Fruit fly (Drosophila melanogaster) whole organism, embryonic: Measurements from ENCODE around the gene tj.

ENCODE experiments used
- Abd-B ChIP-seq: fragments of 200-800 bp; sonication (Bioruptor generic); optimal IDR thresholded peaks from 2 replicates; lab custom pipeline; 2018; ENCODE audit warnings: missing biosample characterization, mild to moderate bottlenecking, missing genetic modification characterization, moderate library complexity
- Aef1 ChIP-seq: fragments of 200-800 bp; sonication (Bioruptor generic); IDR thresholded peaks from 3 replicates; pipeline ENCODE4 v1.3.6; 2022; ENCODE audit warnings: missing biosample characterization, missing genetic modification characterization
- Bgb ChIP-seq: fragments of 200-800 bp; sonication (Bioruptor generic); IDR thresholded peaks from 2 replicates; pipeline ENCODE4 v1.3.6; 2022; ENCODE audit warnings: missing biosample characterization, missing genetic modification characterization; ENCODE audit not compliant: partially characterized antibody
- C15 ChIP-seq: fragments of 200-800 bp; sonication (Bioruptor generic); IDR thresholded peaks from 3 replicates; pipeline ENCODE4 v1.3.6; 2022; ENCODE audit warnings: missing biosample characterization, missing genetic modification characterization
- CG10366 ChIP-seq: fragments of 200-800 bp; sonication (Bioruptor generic); IDR thresholded peaks from 2 replicates; pipeline ENCODE4 v1.3.6; 2022; ENCODE audit warnings: missing biosample characterization, missing genetic modification characterization
- CG11398 ChIP-seq: fragments of 200-800 bp; sonication (Bioruptor generic); optimal IDR thresholded peaks from 2 replicates; lab custom pipeline; 2016; ENCODE audit warnings: missing biosample characterization, missing genetic modification characterization
- CG11504 ChIP-seq: fragments of 200-800 bp; sonication (Bioruptor generic); optimal IDR thresholded peaks from 3 replicates; lab custom pipeline; 2019; ENCODE audit warnings: missing biosample characterization, mild to moderate bottlenecking, missing genetic modification characterization, moderate library complexity
- CG1233 ChIP-seq: fragments of 200-800 bp; sonication (Bioruptor generic); optimal IDR thresholded peaks from 4 replicates; lab custom pipeline; 2018; ENCODE audit warnings: missing biosample characterization, mild to moderate bottlenecking, missing genetic modification characterization
- CG14965 ChIP-seq: fragments of 200-800 bp; sonication (Bioruptor generic); optimal IDR thresholded peaks from 2 replicates; lab custom pipeline; 2016; ENCODE audit warnings: missing biosample characterization, missing genetic modification characterization, borderline replicate concordance
- CG15073 ChIP-seq: fragments of 200-800 bp; sonication (Bioruptor generic); optimal IDR thresholded peaks from 2 replicates; lab custom pipeline; 2016; ENCODE audit warnings: missing biosample characterization, missing genetic modification characterization
- CG17361 ChIP-seq: fragments of 200-800 bp; sonication (Bioruptor generic); IDR thresholded peaks from 3 replicates; pipeline ENCODE4 v1.3.6; 2022; ENCODE audit warnings: missing biosample characterization, missing genetic modification characterization
- CG18599 ChIP-seq: fragments of 200-800 bp; sonication (Bioruptor generic); optimal IDR thresholded peaks from 3 replicates; lab custom pipeline; 2017; ENCODE audit warnings: missing biosample characterization, missing genetic modification characterization, mild to moderate bottlenecking, moderate library complexity, missing genetic modification reagents
- CG2120 ChIP-seq: fragments of 200-800 bp; sonication (Bioruptor generic); optimal IDR thresholded peaks from 3 replicates; lab custom pipeline; 2016; ENCODE audit warnings: missing biosample characterization, missing genetic modification characterization
- CG3407 ChIP-seq: fragments of 200-800 bp; sonication (Bioruptor generic); optimal IDR thresholded peaks from 2 replicates; lab custom pipeline; 2018; ENCODE audit warnings: missing biosample characterization, mild to moderate bottlenecking, missing genetic modification characterization
- CG4282 ChIP-seq: fragments of 200-800 bp; sonication (Bioruptor generic); optimal IDR thresholded peaks from 2 replicates; lab custom pipeline; 2016; ENCODE audit warnings: missing biosample characterization, missing genetic modification characterization
- CG4820 ChIP-seq: fragments of 200-800 bp; sonication (Bioruptor generic); optimal IDR thresholded peaks from 3 replicates; lab custom pipeline; 2016; ENCODE audit warnings: missing biosample characterization, missing genetic modification characterization
- CG6254 ChIP-seq: fragments of 200-800 bp; sonication (Bioruptor generic); optimal IDR thresholded peaks from 3 replicates; lab custom pipeline; 2017; ENCODE audit warnings: mild to moderate bottlenecking, missing biosample characterization, missing genetic modification reagents, missing genetic modification characterization
- CG6272 ChIP-seq: fragments of 200-800 bp; sonication (Bioruptor generic); IDR thresholded peaks from 2 replicates; pipeline ENCODE4 v1.3.6; 2022; ENCODE audit warnings: missing biosample characterization, missing genetic modification characterization
- CG6654 ChIP-seq: fragments of 200-800 bp; sonication (Bioruptor generic); optimal IDR thresholded peaks from 2 replicates; lab custom pipeline; 2017; ENCODE audit warnings: missing biosample characterization, mild to moderate bottlenecking, missing genetic modification characterization
- CG6765 ChIP-seq: fragments of 200-800 bp; sonication (Bioruptor generic); optimal IDR thresholded peaks from 3 replicates; lab custom pipeline; 2017; ENCODE audit warnings: missing biosample characterization, mild to moderate bottlenecking, missing genetic modification characterization
- CG7745 ChIP-seq: fragments of 200-800 bp; sonication (Bioruptor generic); optimal IDR thresholded peaks from 2 replicates; lab custom pipeline; 2018; ENCODE audit warnings: missing biosample characterization, mild to moderate bottlenecking, missing genetic modification characterization, moderate library complexity
- CG8290 ChIP-seq, 3 experiments: fragments of 200-800 bp; sonication (Bioruptor generic); optimal IDR thresholded peaks; 2 replicates each; lab custom pipeline; 2016 to 2019; ENCODE audit warnings: missing biosample characterization in 3 of 3, missing genetic modification characterization in 3 of 3, mild to moderate bottlenecking in 2 of 3, moderate library complexity in 1 of 3
- CG9609 ChIP-seq: fragments of 200-800 bp; sonication (Bioruptor generic); optimal IDR thresholded peaks from 3 replicates; lab custom pipeline; 2016; ENCODE audit warnings: missing biosample characterization, missing genetic modification characterization
- CG9817 ChIP-seq: fragments of 200-800 bp; sonication (Bioruptor generic); optimal IDR thresholded peaks from 2 replicates; lab custom pipeline; 2018; ENCODE audit warnings: missing biosample characterization, mild to moderate bottlenecking, missing genetic modification characterization, moderate library complexity
- CHES-1-like ChIP-seq: fragments of 200-800 bp; sonication (Bioruptor generic); optimal IDR thresholded peaks from 2 replicates; lab custom pipeline; 2016; ENCODE audit warnings: missing biosample characterization, missing genetic modification characterization
- Dip2 ChIP-seq: fragments of 200-800 bp; sonication (Bioruptor generic); IDR thresholded peaks from 2 replicates; pipeline ENCODE4 v1.3.6; 2022; ENCODE audit warnings: missing biosample characterization, missing genetic modification characterization
- Doc2 ChIP-seq: fragments of 200-800 bp; sonication (Bioruptor generic); IDR thresholded peaks from 2 replicates; pipeline ENCODE4 v1.3.6; 2022; ENCODE audit warnings: missing biosample characterization, missing genetic modification characterization
- Dp ChIP-seq: fragments of 200-800 bp; sonication (Bioruptor generic); optimal IDR thresholded peaks from 2 replicates; lab custom pipeline; 2018; ENCODE audit warnings: missing biosample characterization, mild to moderate bottlenecking, missing genetic modification characterization, moderate library complexity
- Ets65A ChIP-seq: fragments of 200-800 bp; sonication (Bioruptor generic); peaks from one replicate; lab custom pipeline; 2016; ENCODE audit warnings: missing biosample characterization, missing genetic modification characterization
- MESR4 ChIP-seq: fragments of 200-800 bp; sonication (Bioruptor generic); optimal IDR thresholded peaks from 2 replicates; lab custom pipeline; 2018; ENCODE audit warnings: missing biosample characterization, mild to moderate bottlenecking, missing genetic modification characterization, moderate library complexity
- Myb ChIP-seq: fragments of 200-800 bp; sonication (Bioruptor generic); optimal IDR thresholded peaks from 2 replicates; lab custom pipeline; 2016; ENCODE audit warnings: missing biosample characterization, missing genetic modification characterization
- Nf-YA ChIP-seq: fragments of 200-800 bp; sonication (Bioruptor generic); IDR thresholded peaks from 2 replicates; pipeline ENCODE4 v1.3.6; 2022; ENCODE audit warnings: missing biosample characterization, missing genetic modification characterization
- Side ChIP-seq: fragments of 200-800 bp; sonication (Bioruptor generic); optimal IDR thresholded peaks from 2 replicates; lab custom pipeline; 2016; ENCODE audit warnings: missing biosample characterization, missing genetic modification characterization
- Tbp ChIP-seq: fragments of >200 bp; optimal IDR thresholded peaks from 2 replicates; lab custom pipeline; 2018; ENCODE audit warnings: missing biosample characterization, missing genetic modification characterization
- Vsx1 ChIP-seq: fragments of 200-800 bp; sonication (Bioruptor generic); optimal IDR thresholded peaks from 2 replicates; lab custom pipeline; 2017; ENCODE audit warnings: missing biosample characterization, mild to moderate bottlenecking, missing genetic modification characterization, missing genetic modification reagents
- ac ChIP-seq: fragments of 200-800 bp; sonication (Bioruptor generic); optimal IDR thresholded peaks from 3 replicates; lab custom pipeline; 2017; ENCODE audit warnings: missing biosample characterization, mild to moderate bottlenecking, missing genetic modification characterization
- ap ChIP-seq: fragments of 200-800 bp; sonication (Bioruptor generic); IDR thresholded peaks from 2 replicates; pipeline ENCODE4 v1.3.6; 2022; ENCODE audit warnings: missing biosample characterization, missing genetic modification characterization
- cad ChIP-seq: fragments of >200 bp; optimal IDR thresholded peaks from 2 replicates; lab custom pipeline; 2017; ENCODE audit warnings: missing biosample characterization, missing genetic modification characterization
- crol ChIP-seq: fragments of 200-800 bp; sonication (Bioruptor generic); IDR thresholded peaks from 2 replicates; pipeline ENCODE4 v1.3.6; 2022; ENCODE audit warnings: missing biosample characterization, missing genetic modification characterization
- emc ChIP-seq: fragments of 200-800 bp; sonication (Bioruptor generic); optimal IDR thresholded peaks from 2 replicates; lab custom pipeline; 2016; ENCODE audit warnings: missing biosample characterization, missing genetic modification characterization
- fd64A ChIP-seq: fragments of 200-800 bp; sonication (Bioruptor generic); optimal IDR thresholded peaks from 3 replicates; lab custom pipeline; 2018; ENCODE audit warnings: missing biosample characterization, mild to moderate bottlenecking, missing genetic modification characterization
- hkb ChIP-seq, 2 experiments: fragments of 200-800 bp in 1 of 2; fragments of >200 bp in 1 of 2; sonication (Bioruptor generic) in 1 of 2; IDR thresholded peaks in 1 of 2; optimal IDR thresholded peaks in 1 of 2; 2 replicates each; pipeline versions ENCODE4 v1.3.6 to Lab custom; 2017 to 2022; ENCODE audit warnings: missing biosample characterization in 1 of 2, missing genetic modification characterization in 1 of 2
- kni ChIP-seq: fragments of 200-800 bp; sonication (Bioruptor generic); optimal IDR thresholded peaks from 3 replicates; lab custom pipeline; 2017; ENCODE audit warnings: mild to moderate bottlenecking, missing biosample characterization, missing genetic modification reagents, missing genetic modification characterization
- pan ChIP-seq, 4 experiments: fragments of >200 bp in 3 of 4; fragments of 200-800 bp in 1 of 4; sonication (Bioruptor generic) in 1 of 4; optimal IDR thresholded peaks in 3 of 4; IDR thresholded peaks in 1 of 4; 2 replicates each; pipeline versions ENCODE4 v1.3.6 to Lab custom; 2017 to 2022; ENCODE audit warnings: missing biosample characterization in 2 of 4, missing genetic modification characterization in 2 of 4, mixed read lengths in 1 of 4
- schlank ChIP-seq: fragments of 200-800 bp; sonication (Bioruptor generic); optimal IDR thresholded peaks from 2 replicates; lab custom pipeline; 2018; ENCODE audit warnings: missing biosample characterization, mild to moderate bottlenecking, missing genetic modification characterization
- sqz ChIP-seq: fragments of 200-800 bp; sonication (Bioruptor generic); optimal IDR thresholded peaks from 3 replicates; lab custom pipeline; 2018; ENCODE audit warnings: missing biosample characterization, mild to moderate bottlenecking, missing genetic modification characterization
- sr ChIP-seq: fragments of 200-800 bp; sonication (Bioruptor generic); IDR thresholded peaks from 3 replicates; pipeline ENCODE4 v1.3.6; 2022; ENCODE audit warnings: missing biosample characterization, missing genetic modification characterization
- tna ChIP-seq: fragments of 200-800 bp; sonication (Bioruptor generic); IDR thresholded peaks from 2 replicates; pipeline ENCODE4 v1.3.6; 2022; ENCODE audit warnings: missing biosample characterization, missing genetic modification characterization; ENCODE audit not compliant: partially characterized antibody
- z ChIP-seq: fragments of 200-800 bp; sonication (Bioruptor generic); IDR thresholded peaks from 3 replicates; pipeline ENCODE4 v1.3.6; 2022; ENCODE audit warnings: missing biosample characterization, missing genetic modification characterization

Gene tj

dm6 chr2L:19444734-19445140 lies 19.3 kb upstream of the tj start, which contains the start of gene Hs2st (continued):
- TF ChIP-seq Aef1 (GFP tag; lab: Robert Waterston, UW) (peak; percentile 94), CG11398 (GFP tag; lab: Kevin White, UChicago) (peak; percentile 84), Doc2 (GFP tag; lab: Robert Waterston, UW) (peak; percentile 83), CG4820 (GFP tag; lab: Kevin White, UChicago) (peak; percentile 93), Abd-B (GFP tag; lab: Kevin White, UChicago) (peak; percentile 94), Dip2 (GFP tag; lab: Robert Waterston, UW) (peak; percentile 39; the same call in 1 of the 2 replicates), CG17361 (GFP tag; lab: Robert Waterston, UW) (peak; percentile 95), schlank (tag; lab: Kevin White, UChicago) (peak; percentile 78), crol (GFP tag; lab: Robert Waterston, UW) (no peak; the same call in 1 of the 2 replicates), z (no peak), pan (optimal IDR thresholded peaks at IDR 0.05; lab: Kevin White, UChicago) (no peak), pan (GFP tag; optimal IDR thresholded peaks at IDR 0.05 in 1 of 2, IDR thresholded peaks at IDR 0.05 in 1 of 2) (peak in 1 of 2 experiments; percentile 93), sqz (GFP tag; lab: Kevin White, UChicago) (peak; percentile 88), CG18599 (GFP tag; lab: Kevin White, UChicago) (peak; percentile 91), CG11504 (tag; lab: Kevin White, UChicago) (peak; percentile 89), CG6654 (GFP tag; lab: Kevin White, UChicago) (peak; percentile 69), CHES-1-like (GFP tag; lab: Kevin White, UChicago) (peak; percentile 97), Bgb (0 out of 2 replicates have a peak, but pooled peaks have one; percentile 17), MESR4 (GFP tag; lab: Kevin White, UChicago) (peak; percentile 42), CG7745 (tag; lab: Kevin White, UChicago) (no peak), CG8290 (GFP tag; optimal IDR thresholded peaks at IDR 0.05; lab: Kevin White, UChicago) (peak; percentile 94), CG8290 (tag; optimal IDR thresholded peaks at IDR 0.05; lab: Kevin White, UChicago) (peak; percentile 83 to 95), CG6272 (peak; percentile 95), CG3407 (GFP tag; lab: Kevin White, UChicago) (peak; percentile 74), emc (GFP tag; lab: Kevin White, UChicago) (peak; percentile 84), Side (GFP tag; lab: Kevin White, UChicago) (peak; percentile 91), tna (GFP tag; lab: Robert Waterston, UW) (no peak), Vsx1 (no peak), Tbp (GFP tag; lab: Kevin White, UChicago) (peak; percentile 65), CG4282 (peak; percentile 88), hkb (optimal IDR thresholded peaks at IDR 0.05; lab: Kevin White, UChicago) (peak; percentile 97), hkb (GFP tag; IDR thresholded peaks at IDR 0.05; lab: Robert Waterston, UW) (peak; percentile 82), ac (peak; percentile 59), Ets65A (GFP tag; lab: Kevin White, UChicago) (peak; percentile 100), fd64A (GFP tag; lab: Kevin White, UChicago) (peak; percentile 3), cad (no peak), sr (GFP tag; lab: Robert Waterston, UW) (peak; percentile 46; the same call in 1 of the 3 replicates), ap (peak; percentile 80), Nf-YA (peak; percentile 65; the same call in 1 of the 2 replicates), CG2120 (peak; percentile 98), kni (GFP tag; lab: Kevin White, UChicago) (peak; percentile 76), CG9817 (tag; lab: Kevin White, UChicago) (peak; percentile 95), C15 (peak; percentile 83; the same call in 2 of the 3 replicates), CG6254 (GFP tag; lab: Kevin White, UChicago) (peak; percentile 50), CG15073 (GFP tag; lab: Kevin White, UChicago) (peak; percentile 80), CG1233 (GFP tag; lab: Kevin White, UChicago) (peak; percentile 83), Dp (GFP tag; lab: Kevin White, UChicago) (peak; percentile 67), CG14965 (GFP tag; lab: Kevin White, UChicago) (peak; percentile 15), Myb (GFP tag; lab: Kevin White, UChicago) (peak; percentile 85), CG6765 (GFP tag; lab: Kevin White, UChicago) (peak; percentile 71), CG9609 (peak; percentile 96), CG10366 (GFP tag; lab: Robert Waterston, UW) (peak; percentile 93)
